Fruit fly (Drosophila melanogaster) whole organism, embryonic: Measurements from ENCODE around the gene dgt2.

Source experiments
- CG10274 ChIP-seq: fragments of 200-800 bp; sonication (Bioruptor generic); optimal IDR thresholded peaks from 3 replicates; lab custom pipeline; 2017; ENCODE audit warnings: missing biosample characterization, mild to moderate bottlenecking, missing genetic modification characterization
- CG12299 ChIP-seq: fragments of 200-800 bp; sonication (Bioruptor generic); optimal IDR thresholded peaks from 2 replicates; lab custom pipeline; 2018; ENCODE audit warnings: missing biosample characterization, mild to moderate bottlenecking, missing genetic modification characterization
- CG12391 ChIP-seq: fragments of 200-800 bp; sonication (Bioruptor generic); optimal IDR thresholded peaks from 3 replicates; lab custom pipeline; 2018; ENCODE audit warnings: missing biosample characterization, mild to moderate bottlenecking, missing genetic modification characterization, moderate library complexity
- CG15011 ChIP-seq: fragments of 200-800 bp; sonication (Bioruptor generic); optimal IDR thresholded peaks from 3 replicates; lab custom pipeline; 2018; ENCODE audit warnings: missing biosample characterization, mild to moderate bottlenecking, missing genetic modification characterization
- CG15514 ChIP-seq: fragments of 200-800 bp; sonication (Bioruptor generic); optimal IDR thresholded peaks from 3 replicates; lab custom pipeline; 2017; ENCODE audit warnings: missing biosample characterization, missing genetic modification characterization, mild to moderate bottlenecking, moderate library complexity, missing genetic modification reagents
- CG15696 ChIP-seq: fragments of 200-800 bp; sonication (Bioruptor generic); optimal IDR thresholded peaks from 2 replicates; lab custom pipeline; 2019; ENCODE audit warnings: missing biosample characterization, mild to moderate bottlenecking, missing genetic modification characterization, moderate library complexity
- CG17328 ChIP-seq: fragments of 200-800 bp; sonication (Bioruptor generic); IDR thresholded peaks from 2 replicates; pipeline ENCODE4 v1.3.6; 2022; ENCODE audit warnings: missing biosample characterization, missing genetic modification characterization
- CG17912 ChIP-seq: fragments of 200-800 bp; sonication (Bioruptor generic); optimal IDR thresholded peaks from 2 replicates; lab custom pipeline; 2018; ENCODE audit warnings: missing biosample characterization, mild to moderate bottlenecking, missing genetic modification characterization
- CG18262 ChIP-seq: fragments of 200-800 bp; optimal IDR thresholded peaks from 3 replicates; lab custom pipeline; 2019; ENCODE audit warnings: missing biosample characterization, mild to moderate bottlenecking, missing genetic modification characterization, moderate library complexity
- CG18476 ChIP-seq: fragments of 200-800 bp; sonication (Bioruptor generic); optimal IDR thresholded peaks from 2 replicates; lab custom pipeline; 2016; ENCODE audit warnings: missing biosample characterization, mild to moderate bottlenecking, missing genetic modification characterization
- CG2116 ChIP-seq: fragments of 200-800 bp; sonication (Bioruptor generic); optimal IDR thresholded peaks from 3 replicates; lab custom pipeline; 2018; ENCODE audit warnings: missing biosample characterization, mild to moderate bottlenecking, missing genetic modification characterization
- CG33557 ChIP-seq: fragments of 200-800 bp; sonication (Bioruptor generic); optimal IDR thresholded peaks from 2 replicates; lab custom pipeline; 2019; ENCODE audit warnings: missing biosample characterization, mild to moderate bottlenecking, missing genetic modification characterization, moderate library complexity
- CG3995 ChIP-seq: fragments of 200-800 bp; sonication (Bioruptor generic); optimal IDR thresholded peaks from 3 replicates; lab custom pipeline; 2016; ENCODE audit warnings: missing biosample characterization, missing genetic modification characterization
- CG43689 ChIP-seq: fragments of 200-800 bp; sonication (Bioruptor generic); IDR thresholded peaks from 2 replicates; pipeline ENCODE4 v1.3.6; 2022; ENCODE audit warnings: missing biosample characterization, missing genetic modification characterization
- CG4617 ChIP-seq: fragments of 200-800 bp; sonication (Bioruptor generic); optimal IDR thresholded peaks from 3 replicates; lab custom pipeline; 2016; ENCODE audit warnings: missing biosample characterization, missing genetic modification characterization, borderline replicate concordance
- CHES-1-like ChIP-seq: fragments of 200-800 bp; sonication (Bioruptor generic); optimal IDR thresholded peaks from 2 replicates; lab custom pipeline; 2016; ENCODE audit warnings: missing biosample characterization, missing genetic modification characterization
- Dip2 ChIP-seq: fragments of 200-800 bp; sonication (Bioruptor generic); IDR thresholded peaks from 2 replicates; pipeline ENCODE4 v1.3.6; 2022; ENCODE audit warnings: missing biosample characterization, missing genetic modification characterization
- Dp ChIP-seq: fragments of 200-800 bp; sonication (Bioruptor generic); optimal IDR thresholded peaks from 2 replicates; lab custom pipeline; 2018; ENCODE audit warnings: missing biosample characterization, mild to moderate bottlenecking, missing genetic modification characterization, moderate library complexity
- ERR ChIP-seq: fragments of 200-800 bp; sonication (Bioruptor generic); optimal IDR thresholded peaks from 2 replicates; lab custom pipeline; 2016; ENCODE audit warnings: missing biosample characterization, missing genetic modification characterization
- HLHmδ ChIP-seq: fragments of 200-800 bp; sonication (Bioruptor generic); optimal IDR thresholded peaks from 2 replicates; lab custom pipeline; 2018; ENCODE audit warnings: missing biosample characterization, mild to moderate bottlenecking, missing genetic modification characterization, moderate library complexity
- Jarid2 ChIP-seq: fragments of 200-800 bp; sonication (Bioruptor generic); optimal IDR thresholded peaks from 3 replicates; lab custom pipeline; 2017; ENCODE audit warnings: mild to moderate bottlenecking, missing biosample characterization, missing genetic modification reagents, missing genetic modification characterization
- MESR4 ChIP-seq: fragments of 200-800 bp; sonication (Bioruptor generic); optimal IDR thresholded peaks from 2 replicates; lab custom pipeline; 2018; ENCODE audit warnings: missing biosample characterization, mild to moderate bottlenecking, missing genetic modification characterization, moderate library complexity
- Poxn ChIP-seq: fragments of 200-800 bp; sonication (Bioruptor generic); IDR thresholded peaks from 2 replicates; pipeline ENCODE4 v1.3.6; 2022; ENCODE audit warnings: missing biosample characterization, missing genetic modification characterization
- Rfx ChIP-seq: fragments of 200-800 bp; sonication (Bioruptor generic); IDR thresholded peaks from 2 replicates; pipeline ENCODE4 v1.3.6; 2022; ENCODE audit warnings: missing biosample characterization, missing genetic modification characterization
- Sox100B ChIP-seq: fragments of 200-800 bp; sonication (Bioruptor generic); optimal IDR thresholded peaks from 3 replicates; lab custom pipeline; 2018; ENCODE audit warnings: missing biosample characterization, mild to moderate bottlenecking, missing genetic modification characterization
- Tbp ChIP-seq: fragments of >200 bp; optimal IDR thresholded peaks from 2 replicates; lab custom pipeline; 2018; ENCODE audit warnings: missing biosample characterization, missing genetic modification characterization
- Usf ChIP-seq: fragments of 200-800 bp; sonication (Bioruptor generic); optimal IDR thresholded peaks from 2 replicates; lab custom pipeline; 2017; ENCODE audit warnings: missing genotype, missing biosample characterization, missing genetic modification characterization
- ab ChIP-seq: fragments of 200-800 bp; sonication (Bioruptor generic); optimal IDR thresholded peaks from 2 replicates; lab custom pipeline; 2016; ENCODE audit warnings: missing biosample characterization, missing genetic modification characterization
- chif ChIP-seq, 2 experiments: fragments of 200-800 bp; sonication (Bioruptor generic); optimal IDR thresholded peaks; 3 replicates each; lab custom pipeline; 2016; ENCODE audit warnings: missing biosample characterization in 2 of 2, missing genetic modification characterization in 2 of 2
- crp ChIP-seq, 2 experiments: fragments of 200-800 bp; sonication (Bioruptor generic); optimal IDR thresholded peaks; 2 replicates in 1 of 2; 3 replicates in 1 of 2; lab custom pipeline; 2017; ENCODE audit warnings: missing biosample characterization in 2 of 2, missing genetic modification characterization in 2 of 2, mild to moderate bottlenecking in 1 of 2, moderate library complexity in 1 of 2
- dmrt11E ChIP-seq: fragments of 200-800 bp; sonication (Bioruptor generic); optimal IDR thresholded peaks from 3 replicates; lab custom pipeline; 2018; ENCODE audit warnings: missing biosample characterization, mild to moderate bottlenecking, missing genetic modification characterization, moderate library complexity
- emc ChIP-seq: fragments of 200-800 bp; sonication (Bioruptor generic); optimal IDR thresholded peaks from 2 replicates; lab custom pipeline; 2016; ENCODE audit warnings: missing biosample characterization, missing genetic modification characterization
- eve ChIP-seq, 2 experiments: fragments of >200 bp; optimal IDR thresholded peaks; 2 replicates each; lab custom pipeline; 2017; ENCODE audit warnings: missing biosample characterization in 2 of 2, missing genetic modification characterization in 2 of 2
- her ChIP-seq: fragments of 200-800 bp; sonication (Bioruptor generic); optimal IDR thresholded peaks from 2 replicates; lab custom pipeline; 2016; ENCODE audit warnings: missing biosample characterization, missing genetic modification characterization
- inv ChIP-seq: fragments of 200-800 bp; sonication (Bioruptor generic); IDR thresholded peaks from 2 replicates; pipeline ENCODE4 v1.3.6; 2022; ENCODE audit warnings: missing biosample characterization, missing genetic modification characterization; ENCODE audit not compliant: partially characterized antibody
- nom ChIP-seq: fragments of 200-800 bp; sonication (Bioruptor generic); optimal IDR thresholded peaks from 2 replicates; lab custom pipeline; 2017; ENCODE audit warnings: missing biosample characterization, missing genetic modification characterization, mild to moderate bottlenecking, moderate library complexity, missing genetic modification reagents
- ro ChIP-seq: fragments of 200-800 bp; sonication (Bioruptor generic); IDR thresholded peaks from 2 replicates; pipeline ENCODE4 v1.3.6; 2022; ENCODE audit warnings: missing biosample characterization, missing genetic modification characterization
- schlank ChIP-seq: fragments of 200-800 bp; sonication (Bioruptor generic); optimal IDR thresholded peaks from 2 replicates; lab custom pipeline; 2018; ENCODE audit warnings: missing biosample characterization, mild to moderate bottlenecking, missing genetic modification characterization
- sd ChIP-seq: fragments of 200-800 bp; sonication (Bioruptor generic); optimal IDR thresholded peaks from 3 replicates; lab custom pipeline; 2018; ENCODE audit warnings: missing biosample characterization, mild to moderate bottlenecking, missing genetic modification characterization, moderate library complexity
- sens ChIP-seq: fragments of 200-800 bp; sonication (Bioruptor generic); peaks from one replicate; lab custom pipeline; 2016; ENCODE audit warnings: missing biosample characterization, missing genetic modification characterization
- sqz ChIP-seq: fragments of 200-800 bp; sonication (Bioruptor generic); optimal IDR thresholded peaks from 3 replicates; lab custom pipeline; 2018; ENCODE audit warnings: missing biosample characterization, mild to moderate bottlenecking, missing genetic modification characterization
- sr ChIP-seq: fragments of 200-800 bp; sonication (Bioruptor generic); IDR thresholded peaks from 3 replicates; pipeline ENCODE4 v1.3.6; 2022; ENCODE audit warnings: missing biosample characterization, missing genetic modification characterization
- sug ChIP-seq: fragments of 200-800 bp; optimal IDR thresholded peaks from 2 replicates; lab custom pipeline; 2019; ENCODE audit warnings: missing biosample characterization, mild to moderate bottlenecking, missing genetic modification characterization, moderate library complexity
- tgo ChIP-seq: fragments of 200-800 bp; sonication (Bioruptor generic); IDR thresholded peaks from 3 replicates; pipeline ENCODE4 v1.3.6; 2022; ENCODE audit warnings: missing biosample characterization, missing genetic modification characterization
- trem ChIP-seq: fragments of 200-800 bp; optimal IDR thresholded peaks from 3 replicates; lab custom pipeline; 2019; ENCODE audit warnings: missing biosample characterization, mild to moderate bottlenecking, missing genetic modification characterization, moderate library complexity
- ttk ChIP-seq: fragments of 200-800 bp; sonication (Bioruptor generic); IDR thresholded peaks from 2 replicates; pipeline ENCODE4 v2.1.2; 2022; ENCODE audit warnings: missing biosample characterization, missing genetic modification characterization
- vnd ChIP-seq: fragments of 200-800 bp; sonication (Bioruptor generic); IDR thresholded peaks from 3 replicates; pipeline ENCODE4 v1.3.6; 2022; ENCODE audit warnings: missing biosample characterization, missing genetic modification characterization; ENCODE audit not compliant: partially characterized antibody
- yki ChIP-seq: fragments of >200 bp; optimal IDR thresholded peaks from 3 replicates; lab custom pipeline; 2018

dgt2 gene

dm6 chr2L:12007331-12007791 is 17.6 kb downstream of the dgt2 start (continued):
- no peak for TF ChIP-seq CG3995
- TF ChIP-seq CG18476 (GFP tag; lab: Kevin White, UChicago) = no peak
- no peak for TF ChIP-seq CG43689 (GFP tag; lab: Robert Waterston, UW)
- TF ChIP-seq CG15696 (tag; lab: Kevin White, UChicago) = peak; percentile 11
- TF ChIP-seq Dip2 (GFP tag; lab: Robert Waterston, UW) = no peak
- TF ChIP-seq eve (GFP tag; optimal IDR thresholded peaks at IDR 0.05; lab: Kevin White, UChicago) = no peak
- TF ChIP-seq Usf (GFP tag; lab: Kevin White, UChicago) = no peak
- TF ChIP-seq sqz (GFP tag; lab: Kevin White, UChicago) = peak; percentile 96
- no peak for TF ChIP-seq tgo (GFP tag; lab: Robert Waterston, UW)
- no peak for TF ChIP-seq ro (GFP tag; lab: Robert Waterston, UW)
- no peak for TF ChIP-seq schlank (tag; lab: Kevin White, UChicago)
- TF ChIP-seq yki (lab: Kevin White, UChicago) = no peak
- peak; percentile 45 for TF ChIP-seq CHES-1-like (GFP tag; lab: Kevin White, UChicago)
- TF ChIP-seq Poxn (GFP tag; lab: Robert Waterston, UW) = no peak
- peak; percentile 66 for TF ChIP-seq ERR
- TF ChIP-seq her (GFP tag; lab: Kevin White, UChicago) = peak; percentile 77
- no peak for TF ChIP-seq Tbp
- TF ChIP-seq CG18262 = peak; percentile 90
- TF ChIP-seq CG15514 (GFP tag; lab: Kevin White, UChicago) = peak; percentile 75
- TF ChIP-seq emc (GFP tag; lab: Kevin White, UChicago) = no peak
- no peak for TF ChIP-seq inv (GFP tag; lab: Robert Waterston, UW)
- peak; percentile 93 for TF ChIP-seq sug (tag; lab: Kevin White, UChicago)
- peak; percentile 76 for TF ChIP-seq Dp
- TF ChIP-seq MESR4 (GFP tag; lab: Kevin White, UChicago) = peak; percentile 32
- TF ChIP-seq CG17328 (GFP tag; lab: Robert Waterston, UW) = no peak
- TF ChIP-seq ttk (GFP tag; lab: Robert Waterston, UW) = no peak
- no peak for TF ChIP-seq Rfx (GFP tag; lab: Robert Waterston, UW)
- TF ChIP-seq CG12391 = peak; percentile 24
- peak; percentile 50 for TF ChIP-seq Jarid2 (GFP tag; lab: Kevin White, UChicago)
- no peak for TF ChIP-seq chif (GFP tag; optimal IDR thresholded peaks at IDR 0.05; lab: Kevin White, UChicago)
- peak; percentile 68 for TF ChIP-seq CG33557 (GFP tag; lab: Kevin White, UChicago)

dm6 chr2L:12007853-12008252 is 18.1 kb downstream of the dgt2 start, which contains the start of gene Rh5:
Gene Rh5 (plus strand): TSS chr2L:12008153.
- no peak for TF ChIP-seq CG4617 (GFP tag; lab: Kevin White, UChicago)
- no peak for TF ChIP-seq CG15011 (GFP tag; lab: Kevin White, UChicago)
- no peak for TF ChIP-seq HLHmδ (GFP tag; lab: Kevin White, UChicago)
- TF ChIP-seq dmrt11E (tag; lab: Kevin White, UChicago) = no peak
- TF ChIP-seq CG17912 (GFP tag; lab: Kevin White, UChicago) = no peak
- no peak for TF ChIP-seq sd
- TF ChIP-seq ab (GFP tag; lab: Kevin White, UChicago) = no peak
- no peak for TF ChIP-seq nom
- TF ChIP-seq CG12299 (tag; lab: Kevin White, UChicago) = no peak
- TF ChIP-seq sens (GFP tag; lab: Kevin White, UChicago) = no peak
- no peak for TF ChIP-seq CG10274
- TF ChIP-seq trem (tag; lab: Kevin White, UChicago) = no peak
- no peak for TF ChIP-seq sr
- TF ChIP-seq Sox100B (GFP tag; lab: Kevin White, UChicago) = no peak
- no peak for TF ChIP-seq eve (GFP tag; optimal IDR thresholded peaks at IDR 0.05; lab: Kevin White, UChicago)
- TF ChIP-seq CG2116 = no peak
- no peak for TF ChIP-seq crp (GFP tag; optimal IDR thresholded peaks at IDR 0.05; lab: Kevin White, UChicago)
- TF ChIP-seq vnd (GFP tag; lab: Robert Waterston, UW) = no peak
